Fruit fly (Drosophila melanogaster) whole organism, wandering third instar larva: ENCODE results near the gene CG14434.

Source experiments
- Dfd ChIP-seq: fragments of >200 bp; optimal IDR thresholded peaks from 2 replicates; lab custom pipeline; 2017; ENCODE audit warnings: missing biosample characterization, missing genetic modification characterization
- br ChIP-seq: fragments of 200-800 bp; sonication (Bioruptor generic); optimal IDR thresholded peaks from 2 replicates; lab custom pipeline; 2016; ENCODE audit warnings: missing biosample characterization, missing genetic modification characterization
- dl ChIP-seq, 2 experiments: fragments of 175-275, 200-275 bp in 1 of 2; fragments of 200-275 bp in 1 of 2; sonication (Bioruptor generic); optimal IDR thresholded peaks; lab custom pipeline; 2018; ENCODE audit warnings: mild to moderate bottlenecking in 2 of 2, missing biosample characterization in 2 of 2, missing genetic modification characterization in 2 of 2, moderate library complexity in 2 of 2; ENCODE audit not compliant: partially characterized antibody in 2 of 2, insufficient read depth in 1 of 2
- ey ChIP-seq: fragments of 200-800 bp; sonication (Bioruptor generic); optimal IDR thresholded peaks from 2 replicates; lab custom pipeline; 2016; ENCODE audit warnings: missing biosample characterization, missing genetic modification characterization

DNA sequence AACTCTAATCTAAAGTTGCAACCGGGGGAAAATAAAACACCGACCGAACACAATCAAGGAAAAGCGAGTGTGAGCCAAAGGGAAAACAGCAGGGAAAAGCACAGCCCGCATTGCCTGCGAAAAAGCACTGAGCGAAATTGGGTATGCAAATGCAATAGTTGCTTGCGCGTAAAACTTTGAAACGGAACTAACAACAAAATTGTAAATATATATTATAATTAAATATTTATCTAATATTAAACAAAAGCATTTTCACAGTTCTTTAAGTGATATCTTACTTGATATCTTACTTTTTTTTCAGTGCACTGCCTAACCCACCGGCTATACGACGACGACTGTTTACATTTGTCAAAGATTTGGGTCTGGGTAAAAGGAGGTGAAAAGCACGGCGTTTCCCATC is 39.7 kb upstream of the CG14434 start:
- no peak for TF ChIP-seq Dfd (GFP tag; lab: Kevin White, UChicago)
- TF ChIP-seq dl (GFP tag; optimal IDR thresholded peaks at IDR 0.05; lab: Kevin White, UChicago; ENCODE audit: insufficient read depth in 1 of 2, partially characterized antibody in 2 of 2) = no peak
- TF ChIP-seq ey (GFP tag; lab: Kevin White, UChicago) = no peak
- no peak for TF ChIP-seq br (GFP tag; lab: Kevin White, UChicago)
